Fruit fly (Drosophila melanogaster) whole organism, pupa: Measurements from ENCODE around the gene CG15760.

Source experiments
- CG12605 ChIP-seq: fragments of 200-800 bp; sonication (Bioruptor generic); IDR thresholded peaks from 2 replicates; pipeline ENCODE4 v1.3.6; 2022; ENCODE audit warnings: missing biosample characterization, missing genetic modification characterization
- CG14655 ChIP-seq: fragments of 200-800 bp; sonication (Bioruptor generic); optimal IDR thresholded peaks from 3 replicates; lab custom pipeline; 2017; ENCODE audit warnings: mild to moderate bottlenecking, missing biosample characterization, missing genetic modification reagents, missing genetic modification characterization
- CG15710 ChIP-seq: fragments of 200-800 bp; sonication (Bioruptor generic); optimal IDR thresholded peaks from 2 replicates; lab custom pipeline; 2018; ENCODE audit warnings: missing biosample characterization, mild to moderate bottlenecking, missing genetic modification characterization, moderate library complexity
- CG32121 ChIP-seq: fragments of 200-800 bp; sonication (Bioruptor generic); IDR thresholded peaks from 2 replicates; pipeline ENCODE4 v1.3.6; 2022; ENCODE audit warnings: missing biosample characterization, missing genetic modification characterization
- CG34367 ChIP-seq: fragments of 200-800 bp; sonication (Bioruptor generic); optimal IDR thresholded peaks from 2 replicates; lab custom pipeline; 2018; ENCODE audit warnings: missing biosample characterization, mild to moderate bottlenecking, missing genetic modification characterization
- CG4496 ChIP-seq: fragments of 200-800 bp; sonication (Bioruptor generic); IDR thresholded peaks from 3 replicates; pipeline ENCODE4 v1.3.6; 2022; ENCODE audit warnings: missing biosample characterization, missing genetic modification characterization
- CG8159 ChIP-seq: fragments of 200-800 bp; sonication (Bioruptor generic); optimal IDR thresholded peaks from 3 replicates; lab custom pipeline; 2018; ENCODE audit warnings: missing biosample characterization, mild to moderate bottlenecking, missing genetic modification characterization, moderate library complexity
- CG8301 ChIP-seq: fragments of 200-800 bp; sonication (Bioruptor generic); optimal IDR thresholded peaks from 2 replicates; lab custom pipeline; 2018; ENCODE audit warnings: missing biosample characterization, mild to moderate bottlenecking, missing genetic modification characterization
- Pif1A ChIP-seq: fragments of 200-800 bp; sonication (Bioruptor generic); optimal IDR thresholded peaks from 3 replicates; lab custom pipeline; 2016; ENCODE audit warnings: missing biosample characterization, missing genetic modification characterization
- Snoo ChIP-seq: fragments of 200-800 bp; sonication (Bioruptor generic); optimal IDR thresholded peaks from 3 replicates; lab custom pipeline; 2017; ENCODE audit warnings: missing biosample characterization, mild to moderate bottlenecking, missing genetic modification characterization, inconsistent platforms
- fd96Ca ChIP-seq: fragments of 200-800 bp; sonication (Bioruptor generic); IDR thresholded peaks from 3 replicates; pipeline ENCODE4 v1.3.6; 2022; ENCODE audit warnings: missing biosample characterization, missing genetic modification characterization

- TF ChIP-seq CG8159 (tag; lab: Kevin White, UChicago) (peak; percentile 71), Snoo (tag; lab: Kevin White, UChicago) (peak; percentile 29), CG14655 (GFP tag; lab: Kevin White, UChicago) (peak; percentile 47), CG32121 (peak; percentile 65), CG34367 (tag; lab: Kevin White, UChicago) (peak; percentile 45), Pif1A (GFP tag; lab: Kevin White, UChicago) (peak; percentile 37), CG8301 (tag; lab: Kevin White, UChicago) (peak; percentile 25), CG15710 (tag; lab: Kevin White, UChicago) (peak; percentile 61), CG4496 (GFP tag; lab: Robert Waterston, UW) (peak; percentile 66), CG12605 (GFP tag; lab: Robert Waterston, UW) (0 out of 2 replicates have a peak, but pooled peaks have one; percentile 16), fd96Ca (GFP tag; lab: Robert Waterston, UW) (no peak)
Measured at dm6 chrX:13679565-13679964, 10.1 kb downstream of the CG15760 start.
